Fruit fly (Drosophila melanogaster): Measurements from ENCODE around the gene asun.
A peak's percentile ranks its signal among the peaks of the same experiment; 100 is the strongest.

The asun gene

dm6 chr3R:16242461-16242934 is 21.6 kb upstream of the asun start (continued):
- no peak for TF ChIP-seq CG6163 (GFP tag; IDR thresholded peaks at IDR 0.05)
- TF ChIP-seq Eip78C (GFP tag) = peak; percentile 87
- TF ChIP-seq CG11902 (GFP tag; optimal IDR thresholded peaks at IDR 0.05) = no peak
- no peak for TF ChIP-seq pdm3 (GFP tag; optimal IDR thresholded peaks at IDR 0.05)
- TF ChIP-seq CG8319 (GFP tag; optimal IDR thresholded peaks at IDR 0.05) = no peak
- peak; percentile 9 for TF ChIP-seq Ets96B (tag; optimal IDR thresholded peaks at IDR 0.05)
- peak; percentile 79 for TF ChIP-seq CG1621 (tag; optimal IDR thresholded peaks at IDR 0.05)
- TF ChIP-seq CG6792 (GFP tag; optimal IDR thresholded peaks at IDR 0.05) = no peak
- TF ChIP-seq ss (GFP tag; optimal IDR thresholded peaks at IDR 0.05) = peak; percentile 71 to 83
- TF ChIP-seq CG10631 (GFP tag; optimal IDR thresholded peaks at IDR 0.05) = no peak
- TF ChIP-seq CG31627 (GFP tag; optimal IDR thresholded peaks at IDR 0.05) = no peak
- peak; percentile 64 for TF ChIP-seq CG7368 (GFP tag; optimal IDR thresholded peaks at IDR 0.05)
- peak; percentile 57 for TF ChIP-seq Sox102F (GFP tag; optimal IDR thresholded peaks at IDR 0.05)
- peak; percentile 29 for TF ChIP-seq Eip93F (GFP tag; optimal IDR thresholded peaks at IDR 0.05)
- no peak for TF ChIP-seq CG32006 (GFP tag; optimal IDR thresholded peaks at IDR 0.05)
- no peak for TF ChIP-seq CG15336 (GFP tag; IDR thresholded peaks at IDR 0.05)
- TF ChIP-seq CG6808 (GFP tag; optimal IDR thresholded peaks at IDR 0.05) = peak; percentile 41
- TF ChIP-seq CG6854 (GFP tag; optimal IDR thresholded peaks at IDR 0.05) = peak; percentile 91
- TF ChIP-seq spab (GFP tag; optimal IDR thresholded peaks at IDR 0.05) = peak; percentile 6
- TF ChIP-seq eg (GFP tag; IDR thresholded peaks at IDR 0.05) = no peak
- TF ChIP-seq svp (GFP tag) = peak; percentile 93
- peak; percentile 29 for TF ChIP-seq CG8632 (GFP tag; optimal IDR thresholded peaks at IDR 0.05)
- TF ChIP-seq Hr38 (GFP tag; optimal IDR thresholded peaks at IDR 0.05) = no peak
- TF ChIP-seq Hr39 (GFP tag; optimal IDR thresholded peaks at IDR 0.05) = no peak
- TF ChIP-seq Sox14 (GFP tag; optimal IDR thresholded peaks at IDR 0.05) = peak; percentile 85

dm6 chr3R:16244241-16244977 is 19.7 kb upstream of the asun start:
- TF ChIP-seq CG6854 (GFP tag; optimal IDR thresholded peaks at IDR 0.05) (peak; percentile 33), CG6276 (GFP tag; optimal IDR thresholded peaks at IDR 0.05) (peak; percentile 42), Smox (GFP tag; optimal IDR thresholded peaks at IDR 0.05) (no peak), lz (GFP tag; optimal IDR thresholded peaks at IDR 0.05) (no peak), topi (GFP tag; optimal IDR thresholded peaks at IDR 0.05) (no peak), CG34406 (GFP tag; optimal IDR thresholded peaks at IDR 0.05) (no peak), fd85E (GFP tag; optimal IDR thresholded peaks at IDR 0.05) (no peak), ss (GFP tag; optimal IDR thresholded peaks at IDR 0.05) (no peak), Eip75B (GFP tag; optimal IDR thresholded peaks at IDR 0.05) (no peak), CG6163 (GFP tag; IDR thresholded peaks at IDR 0.05) (peak; percentile 42; the same call in 1 of the 3 replicates), Sox102F (GFP tag; optimal IDR thresholded peaks at IDR 0.05) (no peak), cyc (GFP tag; optimal IDR thresholded peaks at IDR 0.05) (peak; percentile 1), Eip93F (GFP tag; optimal IDR thresholded peaks at IDR 0.05) (no peak), CG8319 (GFP tag; optimal IDR thresholded peaks at IDR 0.05) (no peak), CG15336 (GFP tag; IDR thresholded peaks at IDR 0.05) (0 out of 2 replicates have a peak, but pooled peaks have one; percentile 49), fkh (GFP tag; optimal IDR thresholded peaks at IDR 0.05) (peak; percentile 36), Lpt (GFP tag; optimal IDR thresholded peaks at IDR 0.05) (no peak), CG32006 (GFP tag; optimal IDR thresholded peaks at IDR 0.05) (peak; percentile 64), CG4318 (GFP tag; optimal IDR thresholded peaks at IDR 0.05) (no peak), CG6792 (GFP tag; optimal IDR thresholded peaks at IDR 0.05) (no peak), acj6 (GFP tag; optimal IDR thresholded peaks at IDR 0.05) (peak; percentile 29), salr (GFP tag; optimal IDR thresholded peaks at IDR 0.05) (peak in 1 of 2 experiments; percentile 36), CG11902 (GFP tag; optimal IDR thresholded peaks at IDR 0.05) (no peak), CG11294 (GFP tag; IDR thresholded peaks at IDR 0.05) (no peak), CG7368 (GFP tag; optimal IDR thresholded peaks at IDR 0.05) (no peak), CG8632 (GFP tag; optimal IDR thresholded peaks at IDR 0.05) (no peak), pdm3 (GFP tag; optimal IDR thresholded peaks at IDR 0.05) (peak; percentile 3), Ets21C (GFP tag; optimal IDR thresholded peaks at IDR 0.05) (no peak), CG3032 (tag; optimal IDR thresholded peaks at IDR 0.05) (peak; percentile 18), Met (GFP tag; optimal IDR thresholded peaks at IDR 0.05) (peak; percentile 20), Ets96B (tag; optimal IDR thresholded peaks at IDR 0.05) (no peak), Hr39 (GFP tag; optimal IDR thresholded peaks at IDR 0.05) (no peak), dsx (GFP tag; optimal IDR thresholded peaks at IDR 0.05; ENCODE audit: poor library complexity, severe bottlenecking) (no peak), CG31627 (GFP tag; optimal IDR thresholded peaks at IDR 0.05) (no peak), CG9139 (GFP tag; optimal IDR thresholded peaks at IDR 0.05) (no peak), Eip78C (GFP tag) (peak; percentile 86), CG3919 (GFP tag; optimal IDR thresholded peaks at IDR 0.05) (peak; percentile 18), esn (GFP tag; optimal IDR thresholded peaks at IDR 0.05) (no peak), Sox14 (GFP tag; optimal IDR thresholded peaks at IDR 0.05) (no peak), eg (GFP tag; IDR thresholded peaks at IDR 0.05) (0 out of 3 replicates have a peak, but pooled peaks have one; percentile 16)
